Fruit fly (Drosophila melanogaster) whole organism, embryonic: ENCODE results near the gene CG13404.

Source experiments
- Abd-B ChIP-seq: fragments of 200-800 bp; sonication (Bioruptor generic); optimal IDR thresholded peaks from 2 replicates; lab custom pipeline; 2018; ENCODE audit warnings: missing biosample characterization, mild to moderate bottlenecking, missing genetic modification characterization, moderate library complexity
- BEAF-32 ChIP-seq: fragments of 200-800 bp; sonication (Bioruptor generic); optimal IDR thresholded peaks from 3 replicates; lab custom pipeline; 2017; ENCODE audit warnings: missing biosample characterization, missing genetic modification characterization, mild to moderate bottlenecking, moderate library complexity, missing genetic modification reagents
- CG10979 ChIP-seq: fragments of 200-800 bp; sonication (Bioruptor generic); optimal IDR thresholded peaks from 2 replicates; lab custom pipeline; 2018; ENCODE audit warnings: missing biosample characterization, mild to moderate bottlenecking, missing genetic modification characterization, moderate library complexity
- CG13296 ChIP-seq: fragments of 200-800 bp; sonication (Bioruptor generic); optimal IDR thresholded peaks from 3 replicates; lab custom pipeline; 2018; ENCODE audit warnings: missing biosample characterization, mild to moderate bottlenecking, missing genetic modification characterization
- CG15514 ChIP-seq: fragments of 200-800 bp; sonication (Bioruptor generic); optimal IDR thresholded peaks from 3 replicates; lab custom pipeline; 2017; ENCODE audit warnings: missing biosample characterization, missing genetic modification characterization, mild to moderate bottlenecking, moderate library complexity, missing genetic modification reagents
- CG15696 ChIP-seq: fragments of 200-800 bp; sonication (Bioruptor generic); optimal IDR thresholded peaks from 2 replicates; lab custom pipeline; 2019; ENCODE audit warnings: missing biosample characterization, mild to moderate bottlenecking, missing genetic modification characterization, moderate library complexity
- CG18619 ChIP-seq: fragments of 200-800 bp; sonication (Bioruptor generic); optimal IDR thresholded peaks from 3 replicates; lab custom pipeline; 2017; ENCODE audit warnings: missing biosample characterization, mild to moderate bottlenecking, missing genetic modification characterization
- CG2116 ChIP-seq: fragments of 200-800 bp; sonication (Bioruptor generic); optimal IDR thresholded peaks from 3 replicates; lab custom pipeline; 2018; ENCODE audit warnings: missing biosample characterization, mild to moderate bottlenecking, missing genetic modification characterization
- CG30020 ChIP-seq: fragments of 200-800 bp; optimal IDR thresholded peaks from 2 replicates; lab custom pipeline; 2019; ENCODE audit warnings: missing biosample characterization, mild to moderate bottlenecking, missing genetic modification characterization, moderate library complexity
- CG3065 ChIP-seq: fragments of 200-800 bp; sonication (Bioruptor generic); optimal IDR thresholded peaks from 2 replicates; lab custom pipeline; 2016; ENCODE audit warnings: missing biosample characterization, missing genetic modification characterization
- CG32532 ChIP-seq: fragments of 200-800 bp; sonication (Bioruptor generic); IDR thresholded peaks from 2 replicates; pipeline ENCODE4 v1.3.6; 2022; ENCODE audit warnings: missing biosample characterization, missing genetic modification characterization
- CG3407 ChIP-seq: fragments of 200-800 bp; sonication (Bioruptor generic); optimal IDR thresholded peaks from 2 replicates; lab custom pipeline; 2018; ENCODE audit warnings: missing biosample characterization, mild to moderate bottlenecking, missing genetic modification characterization
- CG42726 ChIP-seq: fragments of 200-800 bp; sonication (Bioruptor generic); IDR thresholded peaks from 2 replicates; pipeline ENCODE4 v1.3.6; 2022; ENCODE audit warnings: missing biosample characterization, missing genetic modification characterization; ENCODE audit not compliant: partially characterized antibody
- CG4404 ChIP-seq: fragments of 200-800 bp; sonication (Bioruptor generic); IDR thresholded peaks from 2 replicates; pipeline ENCODE4 v1.3.6; 2022; ENCODE audit warnings: missing biosample characterization, missing genetic modification characterization
- CG9215 ChIP-seq: fragments of 200-800 bp; sonication (Bioruptor generic); IDR thresholded peaks from 2 replicates; pipeline ENCODE4 v1.3.6; 2022; ENCODE audit warnings: missing biosample characterization, missing genetic modification characterization
- CG9817 ChIP-seq: fragments of 200-800 bp; sonication (Bioruptor generic); optimal IDR thresholded peaks from 2 replicates; lab custom pipeline; 2018; ENCODE audit warnings: missing biosample characterization, mild to moderate bottlenecking, missing genetic modification characterization, moderate library complexity
- Ets97D ChIP-seq: fragments of 200-800 bp; sonication (Bioruptor generic); optimal IDR thresholded peaks from 3 replicates; lab custom pipeline; 2016; ENCODE audit warnings: missing biosample characterization, missing genetic modification characterization
- Gsc ChIP-seq: fragments of 200-800 bp; sonication (Bioruptor generic); IDR thresholded peaks from 2 replicates; pipeline ENCODE4 v1.3.6; 2022; ENCODE audit warnings: missing biosample characterization, missing genetic modification characterization
- Hr3 ChIP-seq: fragments of 200-800 bp; sonication (Bioruptor generic); optimal IDR thresholded peaks from 3 replicates; lab custom pipeline; 2016; ENCODE audit warnings: missing biosample characterization, missing genetic modification characterization
- Kr ChIP-seq: fragments of 200-800 bp; sonication (Bioruptor generic); optimal IDR thresholded peaks from 2 replicates; lab custom pipeline; 2017; ENCODE audit warnings: missing biosample characterization, mild to moderate bottlenecking, missing genetic modification characterization
- Lim3 ChIP-seq: fragments of 200-800 bp; sonication (Bioruptor generic); IDR thresholded peaks from 2 replicates; pipeline ENCODE4 v1.3.6; 2022; ENCODE audit warnings: missing biosample characterization, missing genetic modification characterization
- Neu2 ChIP-seq: fragments of 200-800 bp; sonication (Bioruptor generic); optimal IDR thresholded peaks from 3 replicates; lab custom pipeline; 2016; ENCODE audit warnings: missing biosample characterization, missing genetic modification characterization, borderline replicate concordance
- Ptx1 ChIP-seq: fragments of 200-800 bp; sonication (Bioruptor generic); IDR thresholded peaks from 2 replicates; pipeline ENCODE4 v1.3.6; 2022; ENCODE audit warnings: missing biosample characterization, missing genetic modification characterization
- Scr ChIP-seq: fragments of 200-800 bp; sonication (Bioruptor generic); IDR thresholded peaks from 2 replicates; pipeline ENCODE4 v1.3.6; 2022; ENCODE audit warnings: missing biosample characterization, missing genetic modification characterization; ENCODE audit not compliant: partially characterized antibody
- Sox102F ChIP-seq: fragments of 200-800 bp; sonication (Bioruptor generic); optimal IDR thresholded peaks from 2 replicates; lab custom pipeline; 2018; ENCODE audit warnings: missing biosample characterization, mild to moderate bottlenecking, missing genetic modification characterization, moderate library complexity
- Sry-β ChIP-seq: fragments of 200-800 bp; sonication (Bioruptor generic); optimal IDR thresholded peaks from 2 replicates; lab custom pipeline; 2018; ENCODE audit warnings: missing biosample characterization, mild to moderate bottlenecking, missing genetic modification characterization, moderate library complexity
- Vsx1 ChIP-seq: fragments of 200-800 bp; sonication (Bioruptor generic); optimal IDR thresholded peaks from 2 replicates; lab custom pipeline; 2017; ENCODE audit warnings: missing biosample characterization, mild to moderate bottlenecking, missing genetic modification characterization, missing genetic modification reagents
- ase ChIP-seq: fragments of 200-800 bp; sonication (Bioruptor generic); IDR thresholded peaks from 3 replicates; pipeline ENCODE4 v1.3.6; 2022; ENCODE audit warnings: missing biosample characterization, missing genetic modification characterization
- az2 ChIP-seq: fragments of 200-800 bp; sonication (Bioruptor generic); optimal IDR thresholded peaks from 3 replicates; lab custom pipeline; 2016; ENCODE audit warnings: missing biosample characterization, missing genetic modification characterization
- cad ChIP-seq: fragments of >200 bp; optimal IDR thresholded peaks from 2 replicates; lab custom pipeline; 2017; ENCODE audit warnings: missing biosample characterization, missing genetic modification characterization
- corto ChIP-seq: fragments of 200-800 bp; sonication (Bioruptor generic); optimal IDR thresholded peaks from 2 replicates; lab custom pipeline; 2016; ENCODE audit warnings: missing biosample characterization, mild to moderate bottlenecking, missing genetic modification characterization, moderate library complexity
- dimm ChIP-seq: fragments of 200-800 bp; sonication (Bioruptor generic); IDR thresholded peaks from 2 replicates; pipeline ENCODE4 v1.3.6; 2022; ENCODE audit warnings: missing biosample characterization, missing genetic modification characterization
- dysf ChIP-seq: fragments of 200-800 bp; sonication (Bioruptor generic); IDR thresholded peaks from 3 replicates; pipeline ENCODE4 v1.3.6; 2022; ENCODE audit warnings: missing biosample characterization, missing genetic modification characterization
- hb ChIP-seq: fragments of 200-800 bp; sonication (Bioruptor generic); IDR thresholded peaks from 3 replicates; pipeline ENCODE4 v1.3.6; 2022; ENCODE audit warnings: missing biosample characterization, missing genetic modification characterization; ENCODE audit not compliant: partially characterized antibody
- jing ChIP-seq: fragments of 200-800 bp; sonication (Bioruptor generic); optimal IDR thresholded peaks from 2 replicates; lab custom pipeline; 2018; ENCODE audit warnings: missing biosample characterization, mild to moderate bottlenecking, missing genetic modification characterization
- ken ChIP-seq: fragments of 200-800 bp; sonication (Bioruptor generic); IDR thresholded peaks from 3 replicates; pipeline ENCODE4 v1.3.6; 2022; ENCODE audit warnings: missing biosample characterization, missing genetic modification characterization
- luna ChIP-seq: fragments of 200-800 bp; sonication (Bioruptor generic); optimal IDR thresholded peaks from 2 replicates; lab custom pipeline; 2016; ENCODE audit warnings: missing biosample characterization, missing genetic modification characterization
- odd ChIP-seq: fragments of 200-800 bp; sonication (Bioruptor generic); optimal IDR thresholded peaks from 2 replicates; lab custom pipeline; 2017; ENCODE audit warnings: missing biosample characterization, mild to moderate bottlenecking, missing genetic modification characterization
- pan ChIP-seq, 4 experiments: fragments of >200 bp in 3 of 4; fragments of 200-800 bp in 1 of 4; sonication (Bioruptor generic) in 1 of 4; optimal IDR thresholded peaks in 3 of 4; IDR thresholded peaks in 1 of 4; 2 replicates each; pipeline versions ENCODE4 v1.3.6 to Lab custom; 2017 to 2022; ENCODE audit warnings: missing biosample characterization in 2 of 4, missing genetic modification characterization in 2 of 4, mixed read lengths in 1 of 4
- phol ChIP-seq: fragments of 200-800 bp; sonication (Bioruptor generic); optimal IDR thresholded peaks from 3 replicates; lab custom pipeline; 2018; ENCODE audit warnings: missing biosample characterization, mild to moderate bottlenecking, missing genetic modification characterization, moderate library complexity
- pzg ChIP-seq: fragments of 200-800 bp; sonication (Bioruptor generic); optimal IDR thresholded peaks from 3 replicates; lab custom pipeline; 2018; ENCODE audit warnings: missing biosample characterization, mild to moderate bottlenecking, missing genetic modification characterization, moderate library complexity
- sisA ChIP-seq: fragments of 200-800 bp; sonication (Bioruptor generic); IDR thresholded peaks from 2 replicates; pipeline ENCODE4 v1.3.6; 2022; ENCODE audit warnings: missing biosample characterization, missing genetic modification characterization
- sob ChIP-seq: fragments of 200-800 bp; sonication (Bioruptor generic); IDR thresholded peaks from 2 replicates; pipeline ENCODE4 v1.3.6; 2022; ENCODE audit warnings: missing biosample characterization, missing genetic modification characterization
- tin ChIP-seq: fragments of 200-800 bp; sonication (Bioruptor generic); optimal IDR thresholded peaks from 3 replicates; lab custom pipeline; 2016; ENCODE audit warnings: missing biosample characterization, missing genetic modification characterization
- vnd ChIP-seq: fragments of 200-800 bp; sonication (Bioruptor generic); IDR thresholded peaks from 3 replicates; pipeline ENCODE4 v1.3.6; 2022; ENCODE audit warnings: missing biosample characterization, missing genetic modification characterization; ENCODE audit not compliant: partially characterized antibody
- wek ChIP-seq: fragments of 200-800 bp; sonication (Bioruptor generic); optimal IDR thresholded peaks from 3 replicates; lab custom pipeline; 2018; ENCODE audit warnings: missing biosample characterization, mild to moderate bottlenecking, missing genetic modification characterization, moderate library complexity
- zen ChIP-seq: fragments of 200-800 bp; sonication (Bioruptor generic); optimal IDR thresholded peaks from 3 replicates; lab custom pipeline; 2018; ENCODE audit warnings: missing biosample characterization, mild to moderate bottlenecking, missing genetic modification characterization, moderate library complexity

Gene CG13404

DNA sequence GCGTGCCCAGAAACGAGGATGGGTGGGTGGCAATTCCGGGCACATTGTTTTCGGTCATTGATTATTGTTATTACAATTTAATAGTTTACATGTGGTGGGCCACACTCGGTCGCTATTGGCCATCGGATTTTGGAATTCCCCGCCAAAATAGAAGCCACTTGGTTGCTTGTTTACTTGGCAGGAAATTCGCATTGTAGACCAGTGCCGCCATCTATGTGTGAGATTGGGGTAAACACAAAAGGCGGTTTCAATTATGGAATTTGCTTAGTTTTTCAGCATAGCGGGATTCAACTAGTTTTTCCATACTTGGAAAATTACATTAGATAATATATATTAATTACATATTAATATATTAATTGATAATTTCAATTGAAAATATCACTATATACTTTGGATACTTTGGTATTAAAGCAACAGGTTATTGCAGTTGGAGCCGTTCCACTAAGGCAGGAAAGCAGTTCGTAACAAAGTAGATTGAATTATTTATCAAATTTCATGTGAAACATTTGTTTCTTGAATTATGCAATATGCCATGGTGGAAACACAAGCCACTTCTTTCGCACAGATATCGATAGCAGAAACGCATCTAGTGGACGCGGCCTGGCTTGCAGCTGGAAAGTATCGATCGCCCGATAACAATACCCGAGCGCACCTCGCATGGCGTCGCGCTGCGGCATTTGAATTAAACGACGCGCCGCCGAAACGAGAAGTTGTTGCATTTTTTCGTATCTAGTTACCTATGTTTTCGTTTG lies 18.8 kb downstream of the CG13404 start, which contains the start of gene mud (continued):
- TF ChIP-seq CG15696 (tag; lab: Kevin White, UChicago) (peak; percentile 14), dimm (GFP tag; lab: Robert Waterston, UW) (no peak), Lim3 (GFP tag; lab: Robert Waterston, UW) (no peak), jing (GFP tag; lab: Kevin White, UChicago) (no peak), zen (tag; lab: Kevin White, UChicago) (peak; percentile 19), ken (GFP tag; lab: Robert Waterston, UW) (0 out of 3 replicates have a peak, but pooled peaks have one; percentile 46), phol (tag; lab: Kevin White, UChicago) (peak; percentile 79), Ptx1 (GFP tag; lab: Robert Waterston, UW) (peak; percentile 36; the same call in 1 of the 2 replicates), Ets97D (GFP tag; lab: Kevin White, UChicago) (peak; percentile 19), CG15514 (peak; percentile 29), Sox102F (GFP tag; lab: Kevin White, UChicago) (no peak), Abd-B (GFP tag; lab: Kevin White, UChicago) (no peak), CG42726 (peak; percentile 68), pan (optimal IDR thresholded peaks at IDR 0.05; lab: Kevin White, UChicago) (no peak), pan (GFP tag; optimal IDR thresholded peaks at IDR 0.05 in 1 of 2, IDR thresholded peaks at IDR 0.05 in 1 of 2) (peak in 1 of 2 experiments; percentile 21), tin (GFP tag; lab: Kevin White, UChicago) (peak; percentile 6), Scr (GFP tag; lab: Robert Waterston, UW) (peak; percentile 71), Hr3 (GFP tag; lab: Kevin White, UChicago) (peak; percentile 38), CG32532 (GFP tag; lab: Robert Waterston, UW) (peak; percentile 48), Kr (GFP tag; lab: Kevin White, UChicago) (no peak), wek (GFP tag; lab: Kevin White, UChicago) (peak; percentile 54), BEAF-32 (peak; percentile 76), vnd (peak; percentile 74), Gsc (GFP tag; lab: Robert Waterston, UW) (no peak), CG9817 (tag; lab: Kevin White, UChicago) (peak; percentile 4), sisA (GFP tag; lab: Robert Waterston, UW) (0 out of 2 replicates have a peak, but pooled peaks have one; percentile 30), CG30020 (tag; lab: Kevin White, UChicago) (peak; percentile 90), CG2116 (GFP tag; lab: Kevin White, UChicago) (peak; percentile 65), CG10979 (tag; lab: Kevin White, UChicago) (peak; percentile 35), CG3407 (GFP tag; lab: Kevin White, UChicago) (no peak), Vsx1 (GFP tag; lab: Kevin White, UChicago) (no peak), hb (GFP tag; lab: Robert Waterston, UW) (peak; percentile 77), CG18619 (peak; percentile 12), sob (GFP tag; lab: Robert Waterston, UW) (peak; percentile 8; the same call in 1 of the 2 replicates), CG3065 (GFP tag; lab: Kevin White, UChicago) (no peak), az2 (peak; percentile 18), dysf (GFP tag; lab: Robert Waterston, UW) (0 out of 3 replicates have a peak, but pooled peaks have one; percentile 34), CG9215 (GFP tag; lab: Robert Waterston, UW) (no peak), luna (GFP tag; lab: Kevin White, UChicago) (no peak), corto (GFP tag; lab: Kevin White, UChicago) (no peak), CG13296 (GFP tag; lab: Kevin White, UChicago) (no peak), CG4404 (GFP tag; lab: Robert Waterston, UW) (peak; percentile 31; the same call in 1 of the 2 replicates), Neu2 (GFP tag; lab: Kevin White, UChicago) (no peak), cad (GFP tag; lab: Kevin White, UChicago) (no peak), pzg (GFP tag; lab: Kevin White, UChicago) (peak; percentile 61), ase (GFP tag; lab: Robert Waterston, UW) (peak; percentile 47; the same call in 1 of the 3 replicates), odd (GFP tag; lab: Kevin White, UChicago) (no peak), Sry-β (GFP tag; lab: Kevin White, UChicago) (peak; percentile 1)
